Worm (Caenorhabditis elegans) whole organism, late embryonic: Measurements from ENCODE around the gene tbc-8.

Source experiments
- C38D4.7 ChIP-seq: fragments of 200-800 bp; sonication (Bioruptor generic); optimal IDR thresholded peaks from 2 replicates; lab custom pipeline; 2018; ENCODE audit warnings: mild to moderate bottlenecking, missing genetic modification characterization, moderate library complexity, missing compliant biosample characterization
- F13H6.1 ChIP-seq: sonication (generic microtip); optimal IDR thresholded peaks from 2 replicates; lab custom pipeline; 2016; ENCODE audit warnings: missing genetic modification characterization, missing compliant biosample characterization
- K02D7.2 ChIP-seq: sonication (generic microtip); optimal IDR thresholded peaks from 2 replicates; lab custom pipeline; 2017; ENCODE audit warnings: mild to moderate bottlenecking, missing genetic modification characterization, missing compliant biosample characterization
- K09A11.1 ChIP-seq: sonication (generic microtip); optimal IDR thresholded peaks from 2 replicates; lab custom pipeline; 2017; ENCODE audit warnings: antibody characterized with exemption, mild to moderate bottlenecking, missing genetic modification characterization, missing compliant biosample characterization; ENCODE audit not compliant: insufficient read depth
- T23F11.4 ChIP-seq: fragments of 200-800 bp; sonication (Bioruptor generic); optimal IDR thresholded peaks from 2 replicates; lab custom pipeline; 2018; ENCODE audit warnings: mild to moderate bottlenecking, missing genetic modification characterization, missing compliant biosample characterization
- ahr-1 ChIP-seq: sonication (generic microtip); optimal IDR thresholded peaks from 2 replicates; lab custom pipeline; 2016; ENCODE audit warnings: missing genetic modification characterization, missing compliant biosample characterization
- ama-1 ChIP-seq: fragments of 150-350 bp; optimal IDR thresholded peaks from 2 replicates; lab custom pipeline; 2014
- ceh-14 ChIP-seq: sonication (generic microtip); optimal IDR thresholded peaks from 2 replicates; lab custom pipeline; 2016; ENCODE audit warnings: missing genotype, missing genetic modification characterization, missing compliant biosample characterization
- ceh-18 ChIP-seq: sonication (generic microtip); optimal IDR thresholded peaks from 2 replicates; lab custom pipeline; 2016; ENCODE audit warnings: missing genetic modification characterization, missing compliant biosample characterization
- ceh-19 ChIP-seq: fragments of 200-800 bp; sonication (Bioruptor generic); optimal IDR thresholded peaks from 2 replicates; lab custom pipeline; 2018; ENCODE audit warnings: mild to moderate bottlenecking, missing genetic modification characterization, missing compliant biosample characterization
- ceh-22 ChIP-seq: sonication (generic microtip); optimal IDR thresholded peaks from 2 replicates; lab custom pipeline; 2017; ENCODE audit warnings: missing biosample characterization, missing genetic modification characterization
- ceh-24 ChIP-seq: sonication (generic microtip); optimal IDR thresholded peaks from 2 replicates; lab custom pipeline; 2016; ENCODE audit warnings: mild to moderate bottlenecking, missing genetic modification characterization, missing compliant biosample characterization
- ceh-31 ChIP-seq: sonication (generic microtip); optimal IDR thresholded peaks from 2 replicates; lab custom pipeline; 2016; ENCODE audit warnings: missing genetic modification characterization, missing compliant biosample characterization
- ceh-34 ChIP-seq: sonication (generic microtip); optimal IDR thresholded peaks from 2 replicates; lab custom pipeline; 2016; ENCODE audit warnings: mild to moderate bottlenecking, missing genetic modification characterization, missing compliant biosample characterization
- ceh-45 ChIP-seq: fragments of 200-800 bp; sonication (Bioruptor generic); IDR thresholded peaks from 2 replicates; pipeline ENCODE4 v1.3.6; 2022; ENCODE audit warnings: missing genetic modification reagents, missing genetic modification characterization, missing compliant biosample characterization
- che-1 ChIP-seq: sonication (generic microtip); optimal IDR thresholded peaks from 2 replicates; lab custom pipeline; 2016; ENCODE audit warnings: mild to moderate bottlenecking, missing genetic modification characterization, missing compliant biosample characterization
- elt-2 ChIP-seq: sonication (generic microtip); optimal IDR thresholded peaks from 2 replicates; lab custom pipeline; 2016; ENCODE audit warnings: missing genetic modification reagents, missing genetic modification characterization, missing compliant biosample characterization
- fax-1 ChIP-seq: sonication (generic microtip); optimal IDR thresholded peaks from 2 replicates; lab custom pipeline; 2016; ENCODE audit warnings: missing genotype, missing genetic modification characterization, missing compliant biosample characterization
- fkh-10 ChIP-seq: fragments of 150-350 bp; optimal IDR thresholded peaks from 2 replicates; lab custom pipeline; 2014; ENCODE audit warnings: missing biosample characterization, missing genetic modification reagents, missing genetic modification characterization
- fkh-6 ChIP-seq: sonication (generic microtip); optimal IDR thresholded peaks from 2 replicates; lab custom pipeline; 2016; ENCODE audit warnings: missing genetic modification characterization, missing compliant biosample characterization
- gmeb-2 ChIP-seq: sonication (generic microtip); optimal IDR thresholded peaks from 2 replicates; lab custom pipeline; 2016; ENCODE audit warnings: missing genetic modification characterization, inconsistent platforms, missing compliant biosample characterization
- hlh-6 ChIP-seq: sonication (generic microtip); optimal IDR thresholded peaks from 2 replicates; lab custom pipeline; 2016; ENCODE audit warnings: missing genotype, missing genetic modification characterization, missing compliant biosample characterization
- lim-6 ChIP-seq: sonication (generic microtip); optimal IDR thresholded peaks from 2 replicates; lab custom pipeline; 2016; ENCODE audit warnings: missing genetic modification characterization, missing compliant biosample characterization
- nhr-11 ChIP-seq: fragments of 150-350 bp; optimal IDR thresholded peaks from 2 replicates; lab custom pipeline; 2014; ENCODE audit warnings: missing biosample characterization, missing genetic modification characterization
- pax-1 ChIP-seq: fragments of 150-350 bp; optimal IDR thresholded peaks from 2 replicates; lab custom pipeline; 2014; ENCODE audit warnings: missing biosample characterization, missing genetic modification characterization
- pqm-1 ChIP-seq: sonication (generic microtip); optimal IDR thresholded peaks from 2 replicates; lab custom pipeline; 2016; ENCODE audit warnings: missing genetic modification characterization, missing compliant biosample characterization
- pros-1 ChIP-seq: fragments of 150-350 bp; optimal IDR thresholded peaks from 2 replicates; lab custom pipeline; 2014; ENCODE audit warnings: missing biosample characterization, missing genetic modification reagents, missing genetic modification characterization
- rnt-1 ChIP-seq: sonication (generic microtip); optimal IDR thresholded peaks from 2 replicates; lab custom pipeline; 2016; ENCODE audit warnings: missing genetic modification characterization, missing compliant biosample characterization
- sox-2 ChIP-seq: fragments of 200-800 bp; sonication (Bioruptor generic); IDR thresholded peaks from 2 replicates; pipeline ENCODE4 v1.3.6; 2022; ENCODE audit warnings: missing genetic modification reagents, missing genetic modification characterization, missing compliant biosample characterization
- sox-4 ChIP-seq: sonication (generic microtip); optimal IDR thresholded peaks from 2 replicates; lab custom pipeline; 2017; ENCODE audit warnings: mild to moderate bottlenecking, missing genetic modification characterization, inconsistent platforms, missing compliant biosample characterization
- syd-9 ChIP-seq: sonication (generic microtip); optimal IDR thresholded peaks from 2 replicates; lab custom pipeline; 2016; ENCODE audit warnings: mild to moderate bottlenecking, missing genetic modification characterization, moderate library complexity, missing compliant biosample characterization
- tbx-7 ChIP-seq: sonication (generic microtip); optimal IDR thresholded peaks from 2 replicates; lab custom pipeline; 2016; ENCODE audit warnings: missing genotype, missing genetic modification characterization, missing compliant biosample characterization
- ttx-3 ChIP-seq: sonication (generic microtip); optimal IDR thresholded peaks from 2 replicates; lab custom pipeline; 2016; ENCODE audit warnings: missing genetic modification reagents, missing genetic modification characterization, missing compliant biosample characterization
- unc-3 ChIP-seq, 2 experiments: fragments of 200-800 bp in 1 of 2; sonication (Bioruptor generic) in 1 of 2; sonication (generic microtip) in 1 of 2; conservative IDR thresholded peaks in 1 of 2; optimal IDR thresholded peaks in 1 of 2; 2 replicates each; pipeline versions ENCODE4 v1.3.6 to Lab custom; 2016 to 2022; ENCODE audit warnings: missing compliant biosample characterization in 2 of 2, missing genetic modification characterization in 2 of 2, missing genetic modification reagents in 1 of 2
- unc-42 ChIP-seq: sonication (generic microtip); optimal IDR thresholded peaks from 2 replicates; lab custom pipeline; 2016; ENCODE audit warnings: missing genotype, missing genetic modification characterization, missing compliant biosample characterization
- zip-5 ChIP-seq: sonication (generic microtip); optimal IDR thresholded peaks from 2 replicates; lab custom pipeline; 2016; ENCODE audit warnings: missing genetic modification characterization, missing compliant biosample characterization
- ztf-16 ChIP-seq: sonication (generic microtip); optimal IDR thresholded peaks from 2 replicates; lab custom pipeline; 2017; ENCODE audit warnings: missing genetic modification characterization, missing compliant biosample characterization

tbc-8 gene

DNA sequence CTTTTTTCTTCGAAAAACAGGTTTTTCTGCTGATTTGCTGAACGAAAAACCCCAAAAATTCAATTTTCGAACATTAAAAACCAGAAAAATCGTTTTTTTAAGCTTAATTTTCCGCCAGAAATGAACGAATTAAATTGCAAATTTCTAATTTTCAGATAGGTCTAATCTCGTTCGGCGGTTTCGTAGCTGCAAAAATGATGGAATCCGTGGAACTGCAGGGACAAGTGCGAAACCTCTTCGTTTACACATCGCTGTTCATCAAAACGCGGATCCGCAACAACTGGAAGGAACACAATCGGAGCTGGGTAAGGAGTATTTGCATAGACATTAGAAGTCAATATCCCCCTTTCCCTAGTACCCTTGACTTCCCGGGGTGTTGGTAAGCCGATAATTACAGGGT, 28.6 kb upstream of the tbc-8 start:
- no peak for TF ChIP-seq F13H6.1
- no peak for TF ChIP-seq ama-1
- TF ChIP-seq ceh-14 (tag; lab: Kevin White, UChicago) = no peak
- TF ChIP-seq fkh-6 (tag; lab: Kevin White, UChicago) = no peak
- no peak for TF ChIP-seq ahr-1
- TF ChIP-seq pax-1 (tag; lab: Kevin White, UChicago) = no peak
- TF ChIP-seq zip-5 = no peak
- TF ChIP-seq unc-42 (tag; lab: Kevin White, UChicago) = no peak
- no peak for TF ChIP-seq K09A11.1
- TF ChIP-seq lim-6 (tag; lab: Kevin White, UChicago) = no peak
- TF ChIP-seq gmeb-2 (tag; lab: Kevin White, UChicago) = no peak
- no peak for TF ChIP-seq sox-2 (GFP tag; lab: Robert Waterston, UW)
- TF ChIP-seq ceh-18 (tag; lab: Kevin White, UChicago) = no peak
- no peak for TF ChIP-seq nhr-11
- no peak for TF ChIP-seq pqm-1 (tag; lab: Kevin White, UChicago)
- TF ChIP-seq fkh-10 = no peak

- no peak for TF ChIP-seq pqm-1 (tag; lab: Kevin White, UChicago)
These were observed 27.1 kb upstream of the tbc-8 start, which contains the start of gene ttr-15 for ce11 chrIII:10337508-10338166. Gene ttr-15 (plus strand): TSS chrIII:10337847.

DNA sequence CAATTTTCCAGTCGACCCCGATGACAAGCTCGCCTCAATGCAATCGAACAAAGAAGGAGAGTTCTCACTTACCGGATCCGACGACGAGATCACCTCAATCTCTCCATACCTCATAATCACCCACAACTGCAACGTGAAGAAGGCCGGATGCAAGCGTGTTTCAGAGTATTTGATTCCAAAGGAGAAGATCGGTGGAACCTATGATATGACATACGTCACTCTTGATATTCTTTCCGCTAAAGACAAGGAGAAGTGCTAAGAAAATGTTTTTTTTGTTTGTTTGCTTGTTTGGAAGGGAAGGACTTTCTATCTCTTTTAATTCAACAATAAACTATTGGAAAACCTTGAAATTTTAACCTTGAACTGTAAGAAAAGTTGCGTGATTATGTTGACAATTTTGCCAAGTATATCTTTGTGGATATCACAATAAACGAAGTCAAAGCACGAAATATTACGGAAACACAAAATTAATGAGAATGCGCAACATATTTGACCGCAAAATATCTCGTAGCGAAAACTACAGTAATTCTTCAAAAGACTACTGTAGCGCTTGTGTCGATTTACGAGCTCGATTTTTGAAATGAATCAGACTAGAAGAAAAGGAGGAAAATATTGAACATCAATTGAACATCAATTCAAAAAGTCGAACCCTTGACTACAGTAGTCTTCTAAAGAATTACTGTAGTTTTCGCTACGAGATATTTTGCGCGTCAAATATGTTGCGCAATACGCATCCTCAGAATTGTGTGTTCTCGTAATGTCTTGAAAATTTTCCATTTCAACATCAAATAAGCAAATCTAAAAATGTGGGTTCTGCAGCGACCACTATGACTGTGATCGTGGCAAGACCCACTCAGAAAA, 25.5 kb upstream of the tbc-8 start:
- TF ChIP-seq ceh-19 (GFP tag; lab: Kevin White, UChicago) (no peak), T23F11.4 (GFP tag; lab: Kevin White, UChicago) (no peak), ceh-31 (tag; lab: Kevin White, UChicago) (no peak), fkh-10 (no peak), ceh-22 (tag; lab: Kevin White, UChicago) (no peak), F13H6.1 (no peak), che-1 (tag; lab: Kevin White, UChicago) (no peak), C38D4.7 (GFP tag; lab: Kevin White, UChicago) (no peak), ceh-45 (GFP tag; lab: Robert Waterston, UW) (no peak), hlh-6 (tag; lab: Kevin White, UChicago) (no peak), rnt-1 (tag; lab: Kevin White, UChicago) (no peak), unc-3 (GFP tag; conservative IDR thresholded peaks at IDR 0.05; lab: Robert Waterston, UW) (no peak), unc-3 (tag; optimal IDR thresholded peaks at IDR 0.05; lab: Kevin White, UChicago) (no peak), K09A11.1 (no peak), pros-1 (tag; lab: Kevin White, UChicago) (no peak), K02D7.2 (no peak), ztf-16 (no peak), syd-9 (no peak), ceh-34 (no peak), ttx-3 (tag; lab: Kevin White, UChicago) (no peak)

- TF ChIP-seq ceh-31 (tag; lab: Kevin White, UChicago) (no peak), sox-4 (tag; lab: Kevin White, UChicago) (no peak), fax-1 (no peak), elt-2 (no peak), ceh-24 (tag; lab: Kevin White, UChicago) (no peak), tbx-7 (tag; lab: Kevin White, UChicago) (no peak), K09A11.1 (no peak)
- TF ChIP-seq, all 69 proteins: peak for 0
These were observed 24.8 kb upstream of the tbc-8 start for ce11 chrIII:10339949-10340348.
